Fruit fly (Drosophila melanogaster) S2 (cell line): ENCODE measurements around the gene PLCXD.

Experiments
- CG8478 ChIP-seq: fragments of >200 bp; optimal IDR thresholded peaks from 2 replicates; lab custom pipeline; 2018
- CTCF ChIP-seq, 2 experiments: fragments of >200 bp; optimal IDR thresholded peaks; 2 replicates each; lab custom pipeline; 2018

The PLCXD gene

dm6 chr2L:12049133-12049532 is at the start of gene PLCXD:
Gene PLCXD (plus strand): TSS chr2L:12049418.
- TF ChIP-seq CTCF (optimal IDR thresholded peaks at IDR 0.05; lab: Kevin White, UChicago) = no peak
- TF ChIP-seq CG8478 (lab: Kevin White, UChicago) = no peak

dm6 chr2L:12001132-12001531 is 48.1 kb upstream of the PLCXD start:
- no peak for TF ChIP-seq CG8478 (lab: Kevin White, UChicago)
- no peak for TF ChIP-seq CTCF (optimal IDR thresholded peaks at IDR 0.05; lab: Kevin White, UChicago)

- TF ChIP-seq CG8478 (lab: Kevin White, UChicago) (no peak), CTCF (optimal IDR thresholded peaks at IDR 0.05; lab: Kevin White, UChicago) (no peak)
These were observed 47.2 kb upstream of the PLCXD start, which contains the start of gene Hacd1 for dm6 chr2L:12002051-12002450. Gene Hacd1 (minus strand): TSS chr2L:12002266.

dm6 chr2L:12002922-12003791 is 46.1 kb upstream of the PLCXD start:
- no peak for TF ChIP-seq CG8478 (lab: Kevin White, UChicago)
- TF ChIP-seq CTCF (optimal IDR thresholded peaks at IDR 0.05; lab: Kevin White, UChicago) = no peak

DNA sequence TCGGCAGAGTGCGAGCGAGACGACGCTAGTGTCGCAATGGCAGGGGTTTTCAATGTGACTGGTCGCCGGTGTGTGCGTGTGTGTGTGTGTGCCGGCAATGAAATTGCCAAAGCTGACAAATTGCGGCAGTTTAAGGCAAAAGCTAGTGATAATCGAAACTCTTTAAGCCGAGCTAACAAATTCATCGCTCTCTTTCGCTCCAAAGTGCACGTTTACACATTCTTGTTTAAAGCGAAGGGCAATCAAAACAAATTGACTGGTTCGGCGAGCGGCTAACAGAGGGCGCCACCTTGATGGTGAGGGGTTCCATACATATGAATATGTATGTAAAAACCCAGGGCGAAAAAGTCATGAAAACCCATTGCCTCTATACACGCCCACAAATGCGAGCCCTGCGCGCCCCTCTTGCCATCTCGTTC is 45.4 kb upstream of the PLCXD start:
- TF ChIP-seq CG8478 (lab: Kevin White, UChicago) (no peak), CTCF (optimal IDR thresholded peaks at IDR 0.05; lab: Kevin White, UChicago) (peak; percentile 88 to 97)

- no peak for TF ChIP-seq CTCF (optimal IDR thresholded peaks at IDR 0.05; lab: Kevin White, UChicago)
- TF ChIP-seq CG8478 (lab: Kevin White, UChicago) = no peak
These were observed 44.8 kb upstream of the PLCXD start for dm6 chr2L:12004211-12004979.

DNA sequence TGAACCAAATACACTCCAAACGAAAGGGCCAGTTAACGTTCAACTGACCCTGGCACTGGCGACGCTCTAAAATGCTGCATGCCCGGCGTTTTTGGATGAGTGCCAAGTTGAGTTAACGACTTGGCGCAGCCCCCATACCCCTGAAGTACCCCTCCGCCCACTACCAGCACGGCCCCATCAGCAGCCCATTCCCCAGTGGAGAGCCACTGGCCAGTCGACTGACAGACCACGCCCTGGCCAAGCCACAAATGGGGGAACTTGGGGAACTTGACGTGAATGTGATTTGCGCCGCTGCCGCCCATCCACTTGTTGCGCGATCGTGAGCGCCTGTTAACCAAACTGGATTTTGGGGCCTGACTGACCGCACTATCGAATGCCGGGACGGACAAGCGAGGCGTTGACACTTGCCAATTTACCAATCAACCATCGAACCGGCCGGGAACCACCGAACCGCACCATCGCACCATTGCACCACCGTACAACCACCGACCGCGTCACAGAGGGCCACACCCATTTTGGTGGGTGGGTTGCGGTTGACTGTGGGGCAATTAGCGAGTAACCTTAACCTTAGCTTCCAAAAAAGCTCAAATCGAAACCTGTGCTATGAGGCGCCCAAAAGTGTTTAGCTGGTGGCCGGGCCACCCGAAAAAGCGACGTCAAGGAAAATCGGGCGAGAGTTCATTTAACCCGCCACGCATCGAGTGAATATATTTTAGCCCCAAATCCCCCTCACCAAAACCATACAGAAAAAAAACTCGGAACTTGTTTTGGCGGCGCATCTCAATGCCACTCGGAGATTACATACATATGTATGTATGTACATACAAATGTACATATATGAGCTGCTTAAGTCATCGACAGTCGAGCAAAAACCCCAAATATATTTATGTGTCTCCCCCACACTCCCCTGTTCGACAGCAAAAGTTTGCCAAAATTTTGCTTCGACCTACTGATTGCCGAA is 43.5 kb upstream of the PLCXD start:
- TF ChIP-seq CTCF (optimal IDR thresholded peaks at IDR 0.05; lab: Kevin White, UChicago) (no peak), CG8478 (lab: Kevin White, UChicago) (no peak)

DNA sequence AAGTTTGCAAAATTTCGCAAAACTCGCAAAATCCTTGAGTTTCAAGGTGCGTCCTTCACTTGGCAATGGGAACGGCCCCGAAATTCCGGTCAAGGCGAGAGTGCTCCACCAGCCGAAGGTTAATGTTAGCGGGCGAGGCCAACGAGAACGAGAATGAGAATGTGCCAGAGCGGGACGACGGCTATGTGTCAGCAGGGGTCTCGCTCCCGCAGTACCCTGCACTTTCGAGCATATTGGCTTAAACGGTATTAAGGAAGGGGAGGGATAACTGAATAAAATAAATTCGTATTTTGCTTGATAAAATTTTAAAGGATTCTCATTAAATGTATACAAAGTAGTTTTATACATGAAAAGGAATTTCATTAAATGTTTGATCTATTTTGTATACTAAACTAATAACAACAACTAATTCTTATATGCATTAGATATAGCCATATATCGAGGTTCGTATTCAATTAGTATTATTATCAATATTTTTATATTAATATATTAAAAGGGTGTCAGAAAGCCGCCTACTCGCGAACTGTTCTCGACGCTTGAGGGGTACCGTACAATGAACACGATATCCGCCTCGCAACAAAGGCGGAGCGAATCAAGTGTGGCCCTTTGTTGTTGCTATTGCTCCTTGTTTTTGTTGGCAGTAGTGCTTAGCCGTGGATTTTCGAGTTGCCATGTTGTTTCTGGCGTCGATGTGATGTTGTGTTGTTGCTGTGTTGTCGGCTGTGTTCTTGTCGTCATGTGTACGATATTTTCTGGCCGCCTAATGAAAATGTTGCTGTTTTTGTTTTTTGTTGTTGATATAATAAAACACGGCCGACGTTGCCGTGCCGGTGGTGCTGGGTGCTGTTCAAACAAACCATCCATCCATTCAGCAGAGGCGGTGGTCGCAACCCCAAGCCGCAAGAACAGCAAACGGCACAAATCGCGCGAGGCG is 42.6 kb upstream of the PLCXD start:
- TF ChIP-seq CG8478 (lab: Kevin White, UChicago) (no peak), CTCF (optimal IDR thresholded peaks at IDR 0.05; lab: Kevin White, UChicago) (peak in 1 of 2 experiments; percentile 12)

- no peak for TF ChIP-seq CG8478 (lab: Kevin White, UChicago)
- peak; percentile 41 to 45 for TF ChIP-seq CTCF (optimal IDR thresholded peaks at IDR 0.05; lab: Kevin White, UChicago)
These were observed 41.9 kb upstream of the PLCXD start for dm6 chr2L:12007331-12007791.

dm6 chr2L:12007853-12008252 is 41.4 kb upstream of the PLCXD start, which contains the start of gene Rh5:
Gene Rh5 (plus strand): TSS chr2L:12008153.
- TF ChIP-seq CG8478 (lab: Kevin White, UChicago) = no peak
- no peak for TF ChIP-seq CTCF (optimal IDR thresholded peaks at IDR 0.05; lab: Kevin White, UChicago)

- TF ChIP-seq CTCF (optimal IDR thresholded peaks at IDR 0.05; lab: Kevin White, UChicago) (peak; percentile 12 to 31), CG8478 (lab: Kevin White, UChicago) (no peak)
These were observed 38.9 kb upstream of the PLCXD start for dm6 chr2L:12010100-12010876.
